Fruit fly (Drosophila melanogaster) whole organism, embryonic: Measurements from ENCODE around the gene CG32428.

Experiments
- CG10431 ChIP-seq: fragments of 200-800 bp; sonication (Bioruptor generic); optimal IDR thresholded peaks from 3 replicates; lab custom pipeline; 2018; ENCODE audit warnings: missing biosample characterization, mild to moderate bottlenecking, missing genetic modification characterization
- CG11398 ChIP-seq: fragments of 200-800 bp; sonication (Bioruptor generic); optimal IDR thresholded peaks from 2 replicates; lab custom pipeline; 2016; ENCODE audit warnings: missing biosample characterization, missing genetic modification characterization
- CG11695 ChIP-seq: fragments of 200-800 bp; sonication (Bioruptor generic); IDR thresholded peaks from 3 replicates; pipeline ENCODE4 v1.3.6; 2022; ENCODE audit warnings: missing biosample characterization, missing genetic modification characterization
- CG12744 ChIP-seq: fragments of 200-800 bp; sonication (Bioruptor generic); optimal IDR thresholded peaks from 2 replicates; lab custom pipeline; 2016; ENCODE audit warnings: missing biosample characterization, missing genetic modification characterization
- CG14965 ChIP-seq: fragments of 200-800 bp; sonication (Bioruptor generic); optimal IDR thresholded peaks from 2 replicates; lab custom pipeline; 2016; ENCODE audit warnings: missing biosample characterization, missing genetic modification characterization, borderline replicate concordance
- CG15011 ChIP-seq: fragments of 200-800 bp; sonication (Bioruptor generic); optimal IDR thresholded peaks from 3 replicates; lab custom pipeline; 2018; ENCODE audit warnings: missing biosample characterization, mild to moderate bottlenecking, missing genetic modification characterization
- CG15601 ChIP-seq: fragments of 200-800 bp; sonication (Bioruptor generic); optimal IDR thresholded peaks from 3 replicates; lab custom pipeline; 2019; ENCODE audit warnings: missing biosample characterization, mild to moderate bottlenecking, missing genetic modification characterization, moderate library complexity
- CG15696 ChIP-seq: fragments of 200-800 bp; sonication (Bioruptor generic); optimal IDR thresholded peaks from 2 replicates; lab custom pipeline; 2019; ENCODE audit warnings: missing biosample characterization, mild to moderate bottlenecking, missing genetic modification characterization, moderate library complexity
- CG16815 ChIP-seq: fragments of 200-800 bp; sonication (Bioruptor generic); optimal IDR thresholded peaks from 3 replicates; lab custom pipeline; 2017; ENCODE audit warnings: missing biosample characterization, mild to moderate bottlenecking, missing genetic modification characterization
- CG17568 ChIP-seq: fragments of 200-800 bp; sonication (Bioruptor generic); optimal IDR thresholded peaks from 2 replicates; lab custom pipeline; 2018; ENCODE audit warnings: missing biosample characterization, mild to moderate bottlenecking, missing genetic modification characterization, moderate library complexity
- CG2129 ChIP-seq: fragments of 200-800 bp; sonication (Bioruptor generic); IDR thresholded peaks from 2 replicates; pipeline ENCODE4 v1.3.6; 2022; ENCODE audit warnings: missing biosample characterization, missing genetic modification characterization; ENCODE audit not compliant: partially characterized antibody
- CG2875 ChIP-seq: fragments of 200-800 bp; sonication (Bioruptor generic); optimal IDR thresholded peaks from 2 replicates; lab custom pipeline; 2017; ENCODE audit warnings: missing biosample characterization, mild to moderate bottlenecking, missing genetic modification characterization, missing genetic modification reagents
- CG3163 ChIP-seq: fragments of 200-800 bp; sonication (Bioruptor generic); optimal IDR thresholded peaks from 3 replicates; lab custom pipeline; 2016; ENCODE audit warnings: missing biosample characterization, missing genetic modification characterization
- CG3407 ChIP-seq: fragments of 200-800 bp; sonication (Bioruptor generic); optimal IDR thresholded peaks from 2 replicates; lab custom pipeline; 2018; ENCODE audit warnings: missing biosample characterization, mild to moderate bottlenecking, missing genetic modification characterization
- CG3838 ChIP-seq: fragments of 200-800 bp; sonication (Bioruptor generic); optimal IDR thresholded peaks from 3 replicates; lab custom pipeline; 2016; ENCODE audit warnings: missing biosample characterization, missing genetic modification characterization
- CG4360 ChIP-seq: fragments of 200-800 bp; sonication (Bioruptor generic); IDR thresholded peaks from 2 replicates; pipeline ENCODE4 v1.3.6; 2022; ENCODE audit warnings: missing biosample characterization, missing genetic modification characterization
- CG7372 ChIP-seq: fragments of 200-800 bp; sonication (Bioruptor generic); IDR thresholded peaks from 2 replicates; pipeline ENCODE4 v1.3.6; 2022; ENCODE audit warnings: missing biosample characterization, missing genetic modification characterization
- CG8765 ChIP-seq: fragments of 200-800 bp; sonication (Bioruptor generic); IDR thresholded peaks from 2 replicates; pipeline ENCODE4 v1.3.6; 2022; ENCODE audit warnings: missing biosample characterization, missing genetic modification characterization
- GATAe ChIP-seq: fragments of 200-800 bp; sonication (Bioruptor generic); conservative IDR thresholded peaks from 2 replicates; pipeline ENCODE4 v1.3.6; 2022; ENCODE audit warnings: missing biosample characterization, missing genetic modification characterization
- Kr ChIP-seq: fragments of 200-800 bp; sonication (Bioruptor generic); optimal IDR thresholded peaks from 2 replicates; lab custom pipeline; 2017; ENCODE audit warnings: missing biosample characterization, mild to moderate bottlenecking, missing genetic modification characterization
- Med ChIP-seq: fragments of 200-800 bp; sonication (Bioruptor generic); peaks from one replicate; lab custom pipeline; 2016; ENCODE audit warnings: missing biosample characterization, missing genetic modification characterization, mild to moderate bottlenecking, inconsistent platforms, moderate library complexity
- Meics ChIP-seq: fragments of 200-800 bp; sonication (Bioruptor generic); optimal IDR thresholded peaks from 2 replicates; lab custom pipeline; 2017; ENCODE audit warnings: missing biosample characterization, mild to moderate bottlenecking, missing genetic modification characterization
- NC2β ChIP-seq: fragments of 200-800 bp; sonication (Bioruptor generic); optimal IDR thresholded peaks from 2 replicates; lab custom pipeline; 2016; ENCODE audit warnings: missing biosample characterization, missing genetic modification characterization
- NFAT ChIP-seq: fragments of 200-800 bp; sonication (Bioruptor generic); IDR thresholded peaks from 2 replicates; pipeline ENCODE4 v1.3.6; 2022; ENCODE audit warnings: missing biosample characterization, missing genetic modification characterization
- Pdp1 ChIP-seq, 2 experiments: fragments of 200-800 bp; sonication (Bioruptor generic); optimal IDR thresholded peaks; 3 replicates each; lab custom pipeline; 2016; ENCODE audit warnings: missing biosample characterization in 2 of 2, missing genetic modification characterization in 2 of 2, mild to moderate bottlenecking in 1 of 2, moderate library complexity in 1 of 2
- YL-1 ChIP-seq: fragments of 200-800 bp; sonication (Bioruptor generic); optimal IDR thresholded peaks from 3 replicates; lab custom pipeline; 2017; ENCODE audit warnings: missing biosample characterization, mild to moderate bottlenecking, missing genetic modification characterization
- abd-A ChIP-seq: fragments of 200-800 bp; sonication (Bioruptor generic); optimal IDR thresholded peaks from 3 replicates; lab custom pipeline; 2019; ENCODE audit warnings: missing biosample characterization, mild to moderate bottlenecking, missing genetic modification characterization, moderate library complexity
- cato ChIP-seq: fragments of 200-800 bp; sonication (Bioruptor generic); optimal IDR thresholded peaks from 2 replicates; lab custom pipeline; 2016; ENCODE audit warnings: missing biosample characterization, missing genetic modification characterization, borderline replicate concordance
- caup ChIP-seq: fragments of 200-800 bp; sonication (Bioruptor generic); optimal IDR thresholded peaks from 3 replicates; lab custom pipeline; 2017; ENCODE audit warnings: missing biosample characterization, mild to moderate bottlenecking, missing genetic modification characterization, moderate library complexity; ENCODE audit not compliant: severe bottlenecking
- cg ChIP-seq: fragments of 200-800 bp; sonication (Bioruptor generic); optimal IDR thresholded peaks from 3 replicates; lab custom pipeline; 2019; ENCODE audit warnings: missing biosample characterization, mild to moderate bottlenecking, missing genetic modification characterization, moderate library complexity
- ci ChIP-seq: fragments of 200-800 bp; sonication (Bioruptor generic); IDR thresholded peaks from 3 replicates; pipeline ENCODE4 v1.3.6; 2022; ENCODE audit warnings: missing biosample characterization, missing genetic modification characterization
- crc ChIP-seq: fragments of 200-800 bp; sonication (Bioruptor generic); optimal IDR thresholded peaks from 2 replicates; lab custom pipeline; 2016; ENCODE audit warnings: missing biosample characterization, missing genetic modification characterization
- da ChIP-seq: fragments of 200-800 bp; sonication (Bioruptor generic); optimal IDR thresholded peaks from 2 replicates; lab custom pipeline; 2016; ENCODE audit warnings: missing biosample characterization, missing genetic modification characterization
- dmrt11E ChIP-seq: fragments of 200-800 bp; sonication (Bioruptor generic); optimal IDR thresholded peaks from 3 replicates; lab custom pipeline; 2018; ENCODE audit warnings: missing biosample characterization, mild to moderate bottlenecking, missing genetic modification characterization, moderate library complexity
- eve ChIP-seq, 2 experiments: fragments of >200 bp; optimal IDR thresholded peaks; 2 replicates each; lab custom pipeline; 2017; ENCODE audit warnings: missing biosample characterization in 2 of 2, missing genetic modification characterization in 2 of 2
- exex ChIP-seq: fragments of 200-800 bp; sonication (Bioruptor generic); optimal IDR thresholded peaks from 4 replicates; lab custom pipeline; 2018; ENCODE audit warnings: missing biosample characterization, mild to moderate bottlenecking, missing genetic modification characterization, moderate library complexity
- gcm ChIP-seq: fragments of 200-800 bp; sonication (Bioruptor generic); optimal IDR thresholded peaks from 2 replicates; lab custom pipeline; 2019; ENCODE audit warnings: missing biosample characterization, mild to moderate bottlenecking, missing genetic modification characterization, moderate library complexity
- lov ChIP-seq, 2 experiments: fragments of 200-800 bp in 1 of 2; fragments of >200 bp in 1 of 2; sonication (Bioruptor generic) in 1 of 2; IDR thresholded peaks in 1 of 2; optimal IDR thresholded peaks in 1 of 2; 2 replicates in 1 of 2; 3 replicates in 1 of 2; pipeline versions ENCODE4 v1.3.6 to Lab custom; 2017 to 2022; ENCODE audit warnings: missing biosample characterization in 1 of 2, missing genetic modification characterization in 1 of 2
- nau ChIP-seq: fragments of 200-800 bp; sonication (Bioruptor generic); optimal IDR thresholded peaks from 3 replicates; lab custom pipeline; 2017; ENCODE audit warnings: missing biosample characterization, mild to moderate bottlenecking, missing genetic modification characterization, missing genetic modification reagents
- sens ChIP-seq: fragments of 200-800 bp; sonication (Bioruptor generic); peaks from one replicate; lab custom pipeline; 2016; ENCODE audit warnings: missing biosample characterization, missing genetic modification characterization
- sug ChIP-seq: fragments of 200-800 bp; optimal IDR thresholded peaks from 2 replicates; lab custom pipeline; 2019; ENCODE audit warnings: missing biosample characterization, mild to moderate bottlenecking, missing genetic modification characterization, moderate library complexity
- tgo ChIP-seq: fragments of 200-800 bp; sonication (Bioruptor generic); IDR thresholded peaks from 3 replicates; pipeline ENCODE4 v1.3.6; 2022; ENCODE audit warnings: missing biosample characterization, missing genetic modification characterization
- twi ChIP-seq: fragments of 200-800 bp; optimal IDR thresholded peaks from 2 replicates; lab custom pipeline; 2019; ENCODE audit warnings: missing biosample characterization, mild to moderate bottlenecking, missing genetic modification characterization, moderate library complexity
- wdn ChIP-seq: fragments of 200-800 bp; sonication (Bioruptor generic); IDR thresholded peaks from 2 replicates; pipeline ENCODE4 v1.3.6; 2022; ENCODE audit warnings: missing biosample characterization, missing genetic modification characterization

CG32428 gene

dm6 chr3L:20474197-20474788 lies 770 bp upstream of the CG32428 start, which contains the start of gene isoQC:
TSS of gene isoQC (plus strand) at chr3L:20474466.
- TF ChIP-seq Pdp1 (GFP tag; optimal IDR thresholded peaks at IDR 0.05; lab: Kevin White, UChicago) (peak in 1 of 2 experiments; percentile 99), CG3838 (GFP tag; lab: Kevin White, UChicago) (peak; percentile 53), CG17568 (peak; percentile 75), eve (GFP tag; optimal IDR thresholded peaks at IDR 0.05; lab: Kevin White, UChicago) (peak in 1 of 2 experiments; percentile 86), sens (GFP tag; lab: Kevin White, UChicago) (peak; percentile 37), CG10431 (GFP tag; lab: Kevin White, UChicago) (peak; percentile 76), gcm (GFP tag; lab: Kevin White, UChicago) (peak; percentile 80), CG15011 (GFP tag; lab: Kevin White, UChicago) (no peak), CG11695 (GFP tag; lab: Robert Waterston, UW) (no peak), Med (peak; percentile 19), nau (no peak)
- TF ChIP-seq, all 482 proteins: peak for 8

- no peak for TF ChIP-seq lov (optimal IDR thresholded peaks at IDR 0.05; lab: Kevin White, UChicago)
- 0 out of 3 replicates have a peak, but pooled peaks have one; percentile 50 for TF ChIP-seq lov (GFP tag; IDR thresholded peaks at IDR 0.05; lab: Robert Waterston, UW)
- peak; percentile 85 for TF ChIP-seq CG4360 (GFP tag; lab: Robert Waterston, UW)
- TF ChIP-seq YL-1 (GFP tag; lab: Kevin White, UChicago), result no peak
- TF ChIP-seq Med, result peak; percentile 68
- TF ChIP-seq da (GFP tag; lab: Kevin White, UChicago), result peak; percentile 21
- TF ChIP-seq dmrt11E, result no peak
These were observed 916 bp downstream of the CG32428 start for dm6 chr3L:20472607-20473006.

- peak; percentile 51 for TF ChIP-seq exex (tag; lab: Kevin White, UChicago)
- no peak for TF ChIP-seq cg (GFP tag; lab: Kevin White, UChicago)
- TF ChIP-seq CG11398, result peak; percentile 80
- TF ChIP-seq caup, result peak; percentile 28
- TF ChIP-seq CG12744, result peak; percentile 68
- TF ChIP-seq CG7372 (GFP tag; lab: Robert Waterston, UW), result no peak
- TF ChIP-seq CG15601 (tag; lab: Kevin White, UChicago), result peak; percentile 63
- no peak for TF ChIP-seq CG16815 (GFP tag; lab: Kevin White, UChicago)
- peak; percentile 86 for TF ChIP-seq ci
- TF ChIP-seq NC2β (GFP tag; lab: Kevin White, UChicago), result peak; percentile 81
- peak; percentile 83 for TF ChIP-seq Kr (GFP tag; lab: Kevin White, UChicago)
- no peak for TF ChIP-seq abd-A
- peak; percentile 0 for TF ChIP-seq crc (GFP tag; lab: Kevin White, UChicago)
- TF ChIP-seq Meics, result peak; percentile 83
- TF ChIP-seq CG3407, result peak; percentile 77
- peak; percentile 32 for TF ChIP-seq cato
- peak; percentile 71 for TF ChIP-seq CG15696 (tag; lab: Kevin White, UChicago)
- TF ChIP-seq tgo, result no peak
- TF ChIP-seq CG2129 (GFP tag; lab: Robert Waterston, UW), result no peak
- peak; percentile 79 for TF ChIP-seq CG2875 (GFP tag; lab: Kevin White, UChicago)
- no peak for TF ChIP-seq wdn
- TF ChIP-seq CG8765, result no peak
- no peak for TF ChIP-seq GATAe
- peak; percentile 43 for TF ChIP-seq CG3163 (GFP tag; lab: Kevin White, UChicago)
- TF ChIP-seq NFAT (GFP tag; lab: Robert Waterston, UW), result no peak
- TF ChIP-seq CG14965 (GFP tag; lab: Kevin White, UChicago), result peak; percentile 29
- no peak for TF ChIP-seq sug (tag; lab: Kevin White, UChicago)
- TF ChIP-seq twi, result no peak
These were observed 1.8 kb downstream of the CG32428 start for dm6 chr3L:20471499-20472313.
